Worm (Caenorhabditis elegans): ENCODE data around the gene C18A11.4.

- no peak for TF ChIP-seq hmbx-1 (tag; optimal IDR thresholded peaks at IDR 0.05)
- no peak for TF ChIP-seq ets-7 (tag; optimal IDR thresholded peaks at IDR 0.05)
- peak; percentile 54; the same call in 1 of the 2 replicates for TF ChIP-seq scrt-1 (GFP tag; IDR thresholded peaks at IDR 0.05)
- TF ChIP-seq tbx-11 (GFP tag; IDR thresholded peaks at IDR 0.05): peak; percentile 67
- TF ChIP-seq ama-1 (optimal IDR thresholded peaks at IDR 0.05): no peak
Measured at ce11 chrX:8036219-8036883, 9.0 kb upstream of the C18A11.4 start.
